Fruit fly (Drosophila melanogaster): ENCODE data around the gene CG42788.

The CG42788 gene

DNA sequence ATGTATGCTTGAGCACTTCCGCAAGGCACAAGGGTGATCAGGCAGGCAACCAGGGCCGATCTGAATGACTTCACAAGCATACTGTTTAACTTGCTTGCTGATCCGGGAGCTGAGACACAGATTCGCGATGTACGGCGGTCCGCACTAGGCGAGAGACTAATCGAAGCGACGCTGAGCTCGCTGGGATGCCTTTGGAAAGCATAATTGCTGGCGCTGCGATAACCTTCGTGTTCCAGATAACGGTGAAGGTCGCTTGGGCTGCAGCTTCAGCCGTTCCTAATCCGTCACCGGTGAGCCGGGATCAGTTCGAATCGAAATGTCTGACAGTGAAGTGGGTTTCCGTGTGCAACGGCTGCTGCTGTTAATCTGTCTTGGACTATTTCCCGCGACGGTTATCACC, 5.1 kb upstream of the CG42788 start, which contains the start of the genes CG6912 and CG3984 (continued):
- TF ChIP-seq tll (GFP tag; optimal IDR thresholded peaks at IDR 0.05): no peak
- no peak for TF ChIP-seq bsh (GFP tag; optimal IDR thresholded peaks at IDR 0.05)
- 0 out of 2 replicates have a peak, but pooled peaks have one; percentile 3 for TF ChIP-seq CG43689 (GFP tag; IDR thresholded peaks at IDR 0.05)
- TF ChIP-seq crc (GFP tag; optimal IDR thresholded peaks at IDR 0.05): no peak
- TF ChIP-seq CG12769 (tag; optimal IDR thresholded peaks at IDR 0.05): no peak
- TF ChIP-seq Jarid2 (GFP tag; optimal IDR thresholded peaks at IDR 0.05): no peak
- TF ChIP-seq CG2712 (tag; optimal IDR thresholded peaks at IDR 0.05): no peak
- no peak for TF ChIP-seq CG17568 (GFP tag; optimal IDR thresholded peaks at IDR 0.05)
- 0 out of 2 replicates have a peak, but pooled peaks have one; percentile 29 for TF ChIP-seq CG17612 (GFP tag; IDR thresholded peaks at IDR 0.05)
- TF ChIP-seq CG3838 (GFP tag; optimal IDR thresholded peaks at IDR 0.05): no peak
- TF ChIP-seq CG12391 (tag; optimal IDR thresholded peaks at IDR 0.05): no peak
- TF ChIP-seq CG17359 (tag; optimal IDR thresholded peaks at IDR 0.05): no peak
- TF ChIP-seq ERR (GFP tag; optimal IDR thresholded peaks at IDR 0.05): peak; percentile 27
- no peak for TF ChIP-seq crp (GFP tag; optimal IDR thresholded peaks at IDR 0.05)
- TF ChIP-seq CG7963 (GFP tag; IDR thresholded peaks at IDR 0.05; ENCODE audit: partially characterized antibody): no peak
- TF ChIP-seq CG11696 (GFP tag; IDR thresholded peaks at IDR 0.05): no peak
- TF ChIP-seq sima (GFP tag; optimal IDR thresholded peaks at IDR 0.05): no peak
- no peak for TF ChIP-seq Hr78 (GFP tag; optimal IDR thresholded peaks at IDR 0.05)
- no peak for TF ChIP-seq CG16815 (GFP tag; optimal IDR thresholded peaks at IDR 0.05)
- TF ChIP-seq CG10431 (GFP tag; optimal IDR thresholded peaks at IDR 0.05): no peak
- TF ChIP-seq CG9609 (GFP tag; optimal IDR thresholded peaks at IDR 0.05): no peak

DNA sequence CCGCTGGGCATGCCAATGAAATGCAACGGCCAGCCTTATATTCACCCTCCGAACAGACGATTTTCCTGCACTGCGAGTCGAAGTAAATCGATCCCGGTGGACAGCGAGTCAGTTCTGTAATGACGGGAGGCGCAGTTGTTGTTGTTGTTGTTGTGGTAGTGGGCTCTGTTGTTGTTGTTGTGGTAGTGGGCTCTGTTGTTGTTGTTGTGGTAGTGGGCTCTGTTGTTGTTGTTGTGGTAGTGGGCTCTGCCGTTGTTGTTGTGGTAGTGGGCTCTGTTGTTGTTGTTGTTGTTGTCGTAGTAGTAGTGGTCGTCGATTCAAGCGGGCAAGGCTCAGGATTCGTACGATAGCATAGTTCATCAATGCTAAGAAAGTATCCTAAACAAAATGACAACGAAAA, 4.3 kb upstream of the CG42788 start:
- TF ChIP-seq CG4360 (GFP tag; IDR thresholded peaks at IDR 0.05) (peak; percentile 100), GATAe (GFP tag; conservative IDR thresholded peaks at IDR 0.05) (no peak), CG8765 (GFP tag; IDR thresholded peaks at IDR 0.05) (peak; percentile 32; the same call in 1 of the 2 replicates), cas (GFP tag; IDR thresholded peaks at IDR 0.05) (0 out of 2 replicates have a peak, but pooled peaks have one; percentile 14), Ets65A (GFP tag) (peak; percentile 33), dmrt99B (tag; optimal IDR thresholded peaks at IDR 0.05) (no peak), CG1233 (GFP tag; optimal IDR thresholded peaks at IDR 0.05) (no peak), cg (GFP tag; optimal IDR thresholded peaks at IDR 0.05) (peak; percentile 1)

DNA sequence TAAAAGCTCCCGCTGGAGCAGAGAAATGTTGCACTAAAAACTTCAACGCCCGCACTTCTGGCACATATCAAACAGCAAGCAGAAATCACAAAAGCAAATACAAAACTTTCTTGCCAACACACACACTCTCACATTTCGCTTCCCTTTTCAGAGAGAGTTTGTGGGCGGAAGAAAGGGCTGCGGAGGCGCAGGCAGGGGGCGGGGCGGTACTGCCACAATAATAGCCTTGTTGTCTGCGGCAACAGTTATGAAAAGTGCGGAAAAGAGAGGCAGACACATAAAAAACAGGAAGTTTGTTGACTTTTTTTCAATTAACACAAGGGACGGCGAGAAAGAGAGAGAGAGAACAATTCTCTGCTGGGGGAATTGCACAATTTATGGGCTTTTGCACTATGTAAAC, 853 bp downstream of the CG42788 start:
- TF ChIP-seq toy (GFP tag; IDR thresholded peaks at IDR 0.05) (no peak), Pdp1 (GFP tag; optimal IDR thresholded peaks at IDR 0.05) (peak in 1 of 2 experiments; percentile 88), CG12769 (tag; optimal IDR thresholded peaks at IDR 0.05) (peak; percentile 48), CG17385 (GFP tag; optimal IDR thresholded peaks at IDR 0.05) (no peak), abd-A (tag; optimal IDR thresholded peaks at IDR 0.05) (peak; percentile 56), Hr51 (GFP tag; optimal IDR thresholded peaks at IDR 0.05) (peak in 1 of 2 experiments; percentile 3), cg (GFP tag; optimal IDR thresholded peaks at IDR 0.05) (peak; percentile 71), gcm (GFP tag; optimal IDR thresholded peaks at IDR 0.05) (peak; percentile 26), Ets65A (GFP tag) (no peak), Trl (optimal IDR thresholded peaks at IDR 0.05) (peak in 1 of 2 experiments; percentile 12), Trl (GFP tag; optimal IDR thresholded peaks at IDR 0.05) (no peak), scrt (GFP tag; optimal IDR thresholded peaks at IDR 0.05) (peak; percentile 20), Med (GFP tag) (peak; percentile 79), CG6272 (GFP tag; IDR thresholded peaks at IDR 0.05) (0 out of 2 replicates have a peak, but pooled peaks have one; percentile 24), nmo (GFP tag; optimal IDR thresholded peaks at IDR 0.05) (peak; percentile 4), CG30403 (GFP tag; optimal IDR thresholded peaks at IDR 0.05) (no peak)
